Fruit fly (Drosophila melanogaster): Measurements from ENCODE around the gene CG12702.

DNA sequence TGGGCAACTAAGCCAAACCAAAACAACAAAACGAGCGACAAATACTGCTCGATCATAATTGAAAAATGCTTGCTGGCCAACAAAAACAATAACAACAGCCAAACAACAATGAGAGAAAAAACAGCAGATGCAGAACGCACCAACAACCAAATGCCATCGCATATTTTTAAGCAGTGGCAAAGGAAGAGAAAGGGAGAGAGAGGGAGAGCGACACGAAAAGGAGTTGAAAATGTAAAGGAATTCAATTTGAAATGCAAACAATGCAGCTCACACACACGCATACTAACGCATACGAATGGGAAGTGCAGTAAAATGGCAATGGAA is 23.9 kb upstream of the CG12702 start:
- TF ChIP-seq CG12768 (GFP tag; optimal IDR thresholded peaks at IDR 0.05): no peak
- no peak for TF ChIP-seq CG14711 (tag; optimal IDR thresholded peaks at IDR 0.05)
- no peak for TF ChIP-seq kay (GFP tag; ENCODE audit: borderline replicate concordance)
- no peak for TF ChIP-seq Clk (GFP tag; optimal IDR thresholded peaks at IDR 0.05)
- TF ChIP-seq Crg-1 (GFP tag; optimal IDR thresholded peaks at IDR 0.05): no peak
- TF ChIP-seq CG33017 (tag; optimal IDR thresholded peaks at IDR 0.05): no peak
